Fruit fly (Drosophila melanogaster): Measurements from ENCODE around the gene CG42591.

CG42591 gene

DNA sequence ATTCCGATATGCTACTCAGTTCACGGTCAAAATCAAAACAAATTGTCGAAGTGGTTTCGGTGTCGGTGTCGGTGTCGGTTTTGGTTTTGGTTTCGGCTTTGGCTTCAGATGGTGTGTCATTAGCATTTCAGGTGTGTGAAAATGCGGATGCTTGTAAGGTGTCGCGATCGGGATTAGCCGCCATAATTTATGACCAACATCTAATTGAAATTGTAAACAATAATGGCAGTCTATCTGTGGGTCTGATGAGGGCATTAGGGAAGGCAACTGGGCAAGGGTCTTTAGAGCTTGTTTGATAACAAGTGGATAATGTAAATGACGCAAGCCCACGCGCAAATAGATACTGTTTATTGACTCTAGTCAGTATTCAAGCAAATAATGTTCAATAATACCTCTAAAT is 5.2 kb upstream of the CG42591 start:
- TF ChIP-seq CG33017 (tag; optimal IDR thresholded peaks at IDR 0.05) (no peak), bab1 (GFP tag; optimal IDR thresholded peaks at IDR 0.05) (no peak), Clk (GFP tag; optimal IDR thresholded peaks at IDR 0.05) (no peak), toe (GFP tag; optimal IDR thresholded peaks at IDR 0.05) (no peak), cnc (optimal IDR thresholded peaks at IDR 0.05) (no peak), CG7045 (GFP tag; optimal IDR thresholded peaks at IDR 0.05) (no peak), tj (GFP tag; optimal IDR thresholded peaks at IDR 0.05) (no peak), Crg-1 (GFP tag; optimal IDR thresholded peaks at IDR 0.05) (no peak), cic (GFP tag; optimal IDR thresholded peaks at IDR 0.05) (no peak), ovo (GFP tag; optimal IDR thresholded peaks at IDR 0.05) (no peak), CG14711 (tag; optimal IDR thresholded peaks at IDR 0.05) (no peak), CG1620 (GFP tag; optimal IDR thresholded peaks at IDR 0.05) (no peak), Hr96 (GFP tag; optimal IDR thresholded peaks at IDR 0.05) (no peak), kay (GFP tag; ENCODE audit: borderline replicate concordance) (no peak), CG11617 (GFP tag; optimal IDR thresholded peaks at IDR 0.05) (no peak), CG12768 (GFP tag; optimal IDR thresholded peaks at IDR 0.05) (no peak), CG5204 (GFP tag; optimal IDR thresholded peaks at IDR 0.05) (no peak), pad (GFP tag; optimal IDR thresholded peaks at IDR 0.05) (no peak), Mnt (GFP tag; optimal IDR thresholded peaks at IDR 0.05) (no peak)

DNA sequence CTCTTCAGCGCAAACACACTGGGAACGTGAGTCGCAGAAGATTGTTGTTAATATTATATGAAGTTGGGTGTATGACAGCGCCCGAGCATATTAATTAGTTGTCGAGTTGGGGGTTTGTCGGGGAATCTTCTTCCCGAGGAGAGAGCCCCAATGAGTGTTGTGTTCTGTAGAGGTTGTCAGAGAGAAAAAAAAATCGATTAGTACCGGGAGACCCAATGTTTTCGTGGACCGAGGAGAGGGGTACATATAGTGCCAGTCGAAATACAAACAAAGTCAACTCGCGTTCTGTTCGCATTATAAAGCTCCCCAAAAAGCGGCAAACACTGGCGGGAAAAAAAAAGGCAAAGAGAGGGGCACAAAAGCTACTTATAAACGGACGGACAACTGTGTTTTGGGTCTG is 4.1 kb upstream of the CG42591 start:
- no peak for TF ChIP-seq cnc (optimal IDR thresholded peaks at IDR 0.05)
- no peak for TF ChIP-seq ovo (GFP tag; optimal IDR thresholded peaks at IDR 0.05)
- no peak for TF ChIP-seq CG12768 (GFP tag; optimal IDR thresholded peaks at IDR 0.05)
- no peak for TF ChIP-seq cic (GFP tag; optimal IDR thresholded peaks at IDR 0.05)
- no peak for TF ChIP-seq CG11617 (GFP tag; optimal IDR thresholded peaks at IDR 0.05)
- no peak for TF ChIP-seq kay (GFP tag; ENCODE audit: borderline replicate concordance)
- no peak for TF ChIP-seq CG1620 (GFP tag; optimal IDR thresholded peaks at IDR 0.05)
- no peak for TF ChIP-seq bab1 (GFP tag; optimal IDR thresholded peaks at IDR 0.05)
- no peak for TF ChIP-seq CG33017 (tag; optimal IDR thresholded peaks at IDR 0.05)
- no peak for TF ChIP-seq CG7045 (GFP tag; optimal IDR thresholded peaks at IDR 0.05)
- TF ChIP-seq Mnt (GFP tag; optimal IDR thresholded peaks at IDR 0.05), result no peak
- TF ChIP-seq Crg-1 (GFP tag; optimal IDR thresholded peaks at IDR 0.05), result no peak
- no peak for TF ChIP-seq toe (GFP tag; optimal IDR thresholded peaks at IDR 0.05)
- TF ChIP-seq CG5204 (GFP tag; optimal IDR thresholded peaks at IDR 0.05), result no peak
- no peak for TF ChIP-seq CG7101 (tag; optimal IDR thresholded peaks at IDR 0.05)
- no peak for TF ChIP-seq Clk (GFP tag; optimal IDR thresholded peaks at IDR 0.05)
- TF ChIP-seq Hr96 (GFP tag; optimal IDR thresholded peaks at IDR 0.05), result no peak
- TF ChIP-seq CG14711 (tag; optimal IDR thresholded peaks at IDR 0.05), result no peak

DNA sequence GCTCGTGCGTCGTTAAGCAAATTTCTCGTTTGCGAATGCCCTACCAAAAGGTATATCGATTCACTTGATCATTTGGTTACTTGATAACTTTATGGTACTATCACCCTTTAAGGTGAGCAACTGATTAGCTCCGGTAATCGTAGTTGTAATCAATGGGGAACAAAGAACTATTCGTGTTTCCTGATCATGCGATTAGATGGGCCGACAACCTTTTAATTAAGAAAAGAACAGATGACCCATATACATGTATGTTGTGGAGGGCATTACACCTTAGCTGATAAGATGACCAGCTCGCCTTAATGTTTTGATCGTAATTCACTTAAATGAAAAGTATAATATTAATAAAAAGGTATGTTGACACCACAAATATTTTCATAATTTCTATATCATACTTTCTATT is 3.6 kb upstream of the CG42591 start:
- no peak for TF ChIP-seq CG7101 (tag; optimal IDR thresholded peaks at IDR 0.05)
- no peak for TF ChIP-seq cic (GFP tag; optimal IDR thresholded peaks at IDR 0.05)
- TF ChIP-seq kay (GFP tag; ENCODE audit: borderline replicate concordance), result no peak
- no peak for TF ChIP-seq Crg-1 (GFP tag; optimal IDR thresholded peaks at IDR 0.05)
- TF ChIP-seq toe (GFP tag; optimal IDR thresholded peaks at IDR 0.05), result no peak
- TF ChIP-seq CG7045 (GFP tag; optimal IDR thresholded peaks at IDR 0.05), result no peak
- TF ChIP-seq Hr96 (GFP tag; optimal IDR thresholded peaks at IDR 0.05), result no peak
- TF ChIP-seq CG33017 (tag; optimal IDR thresholded peaks at IDR 0.05), result no peak
- no peak for TF ChIP-seq ovo (GFP tag; optimal IDR thresholded peaks at IDR 0.05)
- no peak for TF ChIP-seq tj (GFP tag; optimal IDR thresholded peaks at IDR 0.05)
- TF ChIP-seq CG1620 (GFP tag; optimal IDR thresholded peaks at IDR 0.05), result no peak

DNA sequence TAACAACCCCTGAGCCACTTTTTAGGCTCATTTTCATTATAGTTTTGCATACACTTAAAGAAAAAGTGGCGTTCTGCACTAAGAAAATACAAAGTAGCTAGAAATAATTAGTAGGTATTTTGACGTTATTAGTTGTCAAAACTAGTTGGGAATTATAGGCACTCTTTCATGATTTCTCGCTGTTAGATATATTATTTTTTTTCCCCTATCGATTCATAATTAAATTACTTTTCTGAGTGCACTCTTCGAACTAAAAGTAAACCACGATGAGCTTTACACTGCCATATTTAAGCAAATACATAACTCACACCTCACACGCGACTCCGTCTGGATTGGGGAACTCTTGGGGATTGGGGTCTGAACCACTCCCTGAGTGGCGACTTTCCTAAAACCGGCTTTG is 3.0 kb upstream of the CG42591 start:
- TF ChIP-seq CG5204 (GFP tag; optimal IDR thresholded peaks at IDR 0.05) (no peak), CG7045 (GFP tag; optimal IDR thresholded peaks at IDR 0.05) (peak; percentile 6), CG14711 (tag; optimal IDR thresholded peaks at IDR 0.05) (peak; percentile 47), CG7101 (tag; optimal IDR thresholded peaks at IDR 0.05) (peak; percentile 15), kay (GFP tag; ENCODE audit: borderline replicate concordance) (peak; percentile 70), CG11617 (GFP tag; optimal IDR thresholded peaks at IDR 0.05) (no peak), CG12768 (GFP tag; optimal IDR thresholded peaks at IDR 0.05) (peak; percentile 15)

DNA sequence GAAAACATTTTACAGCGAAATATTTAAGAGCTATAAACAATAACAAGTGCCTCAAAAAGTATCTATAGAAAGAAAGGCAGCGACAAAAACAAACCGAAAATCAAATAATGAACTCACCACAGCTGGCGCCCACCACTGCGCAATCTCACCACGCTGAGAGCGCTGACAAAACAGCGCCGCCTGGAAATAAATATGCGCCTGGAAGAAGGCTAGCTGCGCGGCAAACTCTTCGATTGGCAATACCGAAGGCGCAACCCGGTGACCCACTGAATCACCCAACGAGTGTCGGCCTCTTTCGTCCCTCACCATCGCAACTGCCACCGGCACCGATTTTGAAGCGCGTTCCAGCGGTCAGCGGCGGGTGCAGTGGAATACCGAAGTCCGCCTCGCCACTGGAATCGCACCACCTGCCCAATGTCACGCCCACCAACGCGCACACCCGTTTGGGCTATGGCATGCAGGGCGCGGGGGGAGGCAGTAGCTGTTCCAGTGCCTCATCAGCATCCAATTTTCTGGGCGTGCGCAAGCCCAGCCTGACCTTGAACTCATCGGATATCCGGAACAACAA is 2.0 kb upstream of the CG42591 start:
- TF ChIP-seq cic (GFP tag; optimal IDR thresholded peaks at IDR 0.05) (no peak), CG5204 (GFP tag; optimal IDR thresholded peaks at IDR 0.05) (no peak), CG33017 (tag; optimal IDR thresholded peaks at IDR 0.05) (no peak), Clk (GFP tag; optimal IDR thresholded peaks at IDR 0.05) (no peak), CG14711 (tag; optimal IDR thresholded peaks at IDR 0.05) (no peak), pad (GFP tag; optimal IDR thresholded peaks at IDR 0.05) (no peak), Mnt (GFP tag; optimal IDR thresholded peaks at IDR 0.05) (no peak), Crg-1 (GFP tag; optimal IDR thresholded peaks at IDR 0.05) (no peak), cnc (optimal IDR thresholded peaks at IDR 0.05) (no peak), CG7045 (GFP tag; optimal IDR thresholded peaks at IDR 0.05) (no peak), tj (GFP tag; optimal IDR thresholded peaks at IDR 0.05) (no peak), CG12768 (GFP tag; optimal IDR thresholded peaks at IDR 0.05) (no peak)

DNA sequence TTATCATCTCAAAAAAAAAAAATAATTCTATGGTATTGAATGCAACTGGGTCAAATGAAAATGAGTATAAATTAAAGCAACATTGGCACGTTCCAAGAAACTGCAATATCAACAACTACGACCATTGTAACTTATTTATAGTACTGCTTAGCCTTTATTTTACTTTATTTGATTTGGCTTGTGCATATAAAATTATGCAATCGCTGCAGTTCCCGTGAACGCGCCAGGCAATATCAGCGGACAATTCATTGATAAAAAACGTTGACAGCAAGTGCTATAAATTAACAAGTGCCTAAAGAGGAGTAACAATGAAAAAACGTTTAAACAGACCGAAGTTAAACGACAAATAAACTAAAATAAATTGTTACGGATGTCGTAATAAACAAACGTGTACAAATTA is 1.4 kb upstream of the CG42591 start:
- TF ChIP-seq pad (GFP tag; optimal IDR thresholded peaks at IDR 0.05) (no peak), kay (GFP tag; ENCODE audit: borderline replicate concordance) (no peak), CG1620 (GFP tag; optimal IDR thresholded peaks at IDR 0.05) (no peak), Crg-1 (GFP tag; optimal IDR thresholded peaks at IDR 0.05) (no peak), CG5204 (GFP tag; optimal IDR thresholded peaks at IDR 0.05) (no peak), CG12768 (GFP tag; optimal IDR thresholded peaks at IDR 0.05) (peak; percentile 13), cic (GFP tag; optimal IDR thresholded peaks at IDR 0.05) (peak; percentile 94), CG11617 (GFP tag; optimal IDR thresholded peaks at IDR 0.05) (no peak), tj (GFP tag; optimal IDR thresholded peaks at IDR 0.05) (peak; percentile 92)

All from whole organism, adult.